Fruit fly (Drosophila melanogaster): ENCODE measurements around the gene osa.
A peak's percentile ranks its signal among the peaks of the same experiment; 100 is the strongest.

Gene osa

dm6 chr3R:17701131-17701593, 17.0 kb downstream of the osa start (continued):
- TF ChIP-seq pho (GFP tag; optimal IDR thresholded peaks at IDR 0.05) (no peak), eyg (GFP tag; optimal IDR thresholded peaks at IDR 0.05) (no peak), dmrt11E (tag; optimal IDR thresholded peaks at IDR 0.05) (no peak), Pdp1 (GFP tag; optimal IDR thresholded peaks at IDR 0.05) (peak in 1 of 2 experiments; percentile 40), CoRest (tag; optimal IDR thresholded peaks at IDR 0.05) (peak; percentile 11), sob (GFP tag; IDR thresholded peaks at IDR 0.05) (0 out of 2 replicates have a peak, but pooled peaks have one; percentile 4), CG8478 (optimal IDR thresholded peaks at IDR 0.05) (no peak), ems (GFP tag; optimal IDR thresholded peaks at IDR 0.05) (peak; percentile 11), CG10321 (GFP tag; IDR thresholded peaks at IDR 0.05) (no peak), Tbp (GFP tag; optimal IDR thresholded peaks at IDR 0.05) (no peak), shn (GFP tag; optimal IDR thresholded peaks at IDR 0.05) (no peak), CG8290 (GFP tag; optimal IDR thresholded peaks at IDR 0.05) (no peak), CG8290 (tag; optimal IDR thresholded peaks at IDR 0.05) (peak in 1 of 2 experiments; percentile 7), Med (GFP tag) (peak; percentile 80), Doc3 (GFP tag; IDR thresholded peaks at IDR 0.05; ENCODE audit: partially characterized antibody) (no peak), kni (GFP tag; optimal IDR thresholded peaks at IDR 0.05) (no peak), CG14014 (GFP tag; IDR thresholded peaks at IDR 0.05) (no peak), row (GFP tag; IDR thresholded peaks at IDR 0.05) (0 out of 3 replicates have a peak, but pooled peaks have one; percentile 10), Sry-β (GFP tag; optimal IDR thresholded peaks at IDR 0.05) (no peak), gsb-n (tag; optimal IDR thresholded peaks at IDR 0.05) (no peak), CG12219 (GFP tag; optimal IDR thresholded peaks at IDR 0.05) (no peak), grau (tag; optimal IDR thresholded peaks at IDR 0.05) (peak; percentile 13), Dbx (GFP tag; IDR thresholded peaks at IDR 0.05) (peak; percentile 47; the same call in 1 of the 3 replicates), Myb (GFP tag; optimal IDR thresholded peaks at IDR 0.05) (peak; percentile 10), abd-A (tag; optimal IDR thresholded peaks at IDR 0.05) (peak; percentile 78), Aef1 (GFP tag; IDR thresholded peaks at IDR 0.05) (peak; percentile 50; the same call in 2 of the 3 replicates), Ets65A (GFP tag) (peak; percentile 24), CG2120 (GFP tag; optimal IDR thresholded peaks at IDR 0.05) (peak; percentile 21), Awh (GFP tag; IDR thresholded peaks at IDR 0.05) (peak; percentile 37; the same call in 1 of the 2 replicates), CG10462 (GFP tag; optimal IDR thresholded peaks at IDR 0.05) (no peak), Deaf1 (tag; optimal IDR thresholded peaks at IDR 0.05) (peak; percentile 64), Hey (tag; optimal IDR thresholded peaks at IDR 0.05) (peak; percentile 84), tx (GFP tag; optimal IDR thresholded peaks at IDR 0.05) (no peak), Atf3 (GFP tag; optimal IDR thresholded peaks at IDR 0.05) (no peak), CrebB (tag; optimal IDR thresholded peaks at IDR 0.05) (no peak), CG17829 (tag; optimal IDR thresholded peaks at IDR 0.05) (no peak), Fer2 (tag; optimal IDR thresholded peaks at IDR 0.05) (no peak), CG16813 (GFP tag; IDR thresholded peaks at IDR 0.05; ENCODE audit: partially characterized antibody) (no peak), CG4707 (GFP tag; optimal IDR thresholded peaks at IDR 0.05) (no peak), CG11560 (tag; IDR thresholded peaks at IDR 0.05) (no peak), stc (GFP tag; IDR thresholded peaks at IDR 0.05) (no peak), pzg (GFP tag; optimal IDR thresholded peaks at IDR 0.05) (peak; percentile 10), chinmo (GFP tag; IDR thresholded peaks at IDR 0.05; ENCODE audit: partially characterized antibody) (0 out of 4 replicates have a peak, but pooled peaks have one; percentile 83), D19A (tag; optimal IDR thresholded peaks at IDR 0.05) (peak; percentile 34), mirr (GFP tag; optimal IDR thresholded peaks at IDR 0.05) (no peak), psq (GFP tag; optimal IDR thresholded peaks at IDR 0.05) (peak; percentile 33), Scr (GFP tag; IDR thresholded peaks at IDR 0.05; ENCODE audit: partially characterized antibody) (peak; percentile 35; the same call in 1 of the 2 replicates), rib (GFP tag; IDR thresholded peaks at IDR 0.05) (peak; percentile 99), CG13894 (tag; optimal IDR thresholded peaks at IDR 0.05) (peak; percentile 49), Vsx1 (GFP tag; optimal IDR thresholded peaks at IDR 0.05) (no peak), knrl (GFP tag; IDR thresholded peaks at IDR 0.05; ENCODE audit: partially characterized antibody) (peak; percentile 32; the same call in 1 of the 3 replicates)
